Fruit fly (Drosophila melanogaster): ENCODE results near the gene Obp99c.

DNA sequence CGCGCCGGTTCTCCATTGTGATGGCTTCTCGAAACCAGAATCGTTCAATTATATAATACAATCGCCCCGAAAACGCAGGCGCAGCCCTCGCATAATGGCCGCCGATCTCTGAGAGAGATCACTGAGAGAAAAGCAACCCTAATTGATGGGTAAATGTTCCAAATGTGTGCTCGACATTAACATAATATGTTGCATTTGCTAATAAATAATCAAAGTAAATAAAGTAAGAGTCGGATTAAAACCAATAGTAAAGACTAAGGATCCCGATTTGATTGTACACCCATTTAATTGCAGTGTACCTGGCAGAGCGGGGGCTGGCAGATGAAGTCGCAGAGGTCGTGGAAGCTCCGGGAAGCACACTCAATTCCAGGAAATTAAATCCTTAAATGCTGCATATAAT lies 15.4 kb upstream of the Obp99c start:
- TF ChIP-seq cic (GFP tag; optimal IDR thresholded peaks at IDR 0.05), result no peak
- no peak for TF ChIP-seq CG7101 (tag; optimal IDR thresholded peaks at IDR 0.05)
- TF ChIP-seq CG5204 (GFP tag; optimal IDR thresholded peaks at IDR 0.05), result no peak
- TF ChIP-seq Mnt (GFP tag; optimal IDR thresholded peaks at IDR 0.05), result no peak
- TF ChIP-seq cnc (optimal IDR thresholded peaks at IDR 0.05), result no peak
- no peak for TF ChIP-seq bab1 (GFP tag; optimal IDR thresholded peaks at IDR 0.05)

Measured in whole organism, adult.